Worm (Caenorhabditis elegans): ENCODE measurements around the gene rmd-3.

Gene rmd-3

ce11 chrII:11333846-11334638 is 5.4 kb downstream of the rmd-3 start:
- no peak for TF ChIP-seq cog-1 (tag; optimal IDR thresholded peaks at IDR 0.05)
- TF ChIP-seq med-1 (GFP tag; optimal IDR thresholded peaks at IDR 0.05; ENCODE audit: insufficient read depth) = no peak

DNA sequence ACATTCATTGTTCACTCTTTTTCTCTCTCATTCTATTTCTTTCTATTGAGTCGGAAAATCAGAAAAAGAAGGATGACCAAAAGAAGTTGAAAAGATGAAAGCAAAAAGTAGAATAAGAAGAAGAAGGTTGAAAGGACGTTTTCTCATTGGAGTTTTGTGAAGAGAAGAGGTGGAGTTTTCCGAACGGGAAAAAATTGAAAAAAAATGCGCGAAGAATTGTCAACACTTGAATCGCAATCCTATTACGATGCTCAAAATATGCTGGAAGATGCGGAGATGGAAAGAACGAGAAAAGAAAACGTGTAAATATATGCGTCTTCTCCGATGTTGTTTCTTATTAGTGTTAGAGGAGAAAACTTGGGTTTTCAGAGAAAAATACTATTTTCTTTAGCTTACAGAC is 6.0 kb downstream of the rmd-3 start:
- TF ChIP-seq ztf-23 (GFP tag; IDR thresholded peaks at IDR 0.05) = no peak
- no peak for TF ChIP-seq klf-2 (GFP tag; conservative IDR thresholded peaks at IDR 0.05)
- TF ChIP-seq med-1 (GFP tag; optimal IDR thresholded peaks at IDR 0.05; ENCODE audit: insufficient read depth) = no peak
- no peak for TF ChIP-seq ztf-29 (GFP tag; IDR thresholded peaks at IDR 0.05)
- TF ChIP-seq cog-1 (tag; optimal IDR thresholded peaks at IDR 0.05) = no peak

DNA sequence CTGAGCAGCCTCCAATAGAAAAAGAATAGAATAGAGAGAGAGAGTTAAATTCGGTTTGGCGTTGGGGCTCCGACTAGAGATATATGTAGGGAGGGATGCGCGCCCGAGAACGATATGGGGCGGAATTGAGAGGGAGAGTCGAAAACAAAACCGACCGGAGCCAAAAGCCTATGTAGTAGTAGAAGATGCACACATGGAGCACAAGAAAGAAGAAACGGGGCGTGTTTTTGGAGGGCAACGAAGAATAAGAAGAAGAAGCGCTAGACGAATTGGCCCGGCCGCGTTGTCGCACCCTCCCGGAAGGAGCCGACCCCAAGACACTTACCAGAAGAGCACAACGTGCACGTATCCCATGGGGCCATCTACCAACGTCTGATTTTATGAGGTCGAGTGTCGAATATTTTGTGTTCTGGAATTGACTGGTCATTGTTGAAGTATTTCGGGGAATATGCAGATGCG is 10.4 kb downstream of the rmd-3 start, which contains the start of gene tag-180:
TSS of gene tag-180 (minus strand) at position 409 of the 459 bp plus-strand sequence.
- TF ChIP-seq flt-1 (GFP tag; IDR thresholded peaks at IDR 0.05) = no peak
- no peak for TF ChIP-seq klf-2 (GFP tag; conservative IDR thresholded peaks at IDR 0.05)
- no peak for TF ChIP-seq T22C8.4 (GFP tag; IDR thresholded peaks at IDR 0.05)
- TF ChIP-seq ztf-29 (GFP tag; IDR thresholded peaks at IDR 0.05) = no peak
- no peak for TF ChIP-seq ztf-23 (GFP tag; IDR thresholded peaks at IDR 0.05)
- no peak for TF ChIP-seq cog-1 (tag; optimal IDR thresholded peaks at IDR 0.05)
- no peak for TF ChIP-seq tab-1 (GFP tag; IDR thresholded peaks at IDR 0.05)
- TF ChIP-seq ref-1 (GFP tag; conservative IDR thresholded peaks at IDR 0.05) = no peak
- TF ChIP-seq med-1 (GFP tag; optimal IDR thresholded peaks at IDR 0.05; ENCODE audit: insufficient read depth) = no peak

- TF ChIP-seq ztf-29 (GFP tag; IDR thresholded peaks at IDR 0.05) (no peak), ref-1 (GFP tag; conservative IDR thresholded peaks at IDR 0.05) (no peak), med-1 (GFP tag; optimal IDR thresholded peaks at IDR 0.05; ENCODE audit: insufficient read depth) (no peak), T22C8.4 (GFP tag; IDR thresholded peaks at IDR 0.05) (no peak), klf-2 (GFP tag; conservative IDR thresholded peaks at IDR 0.05) (no peak), flt-1 (GFP tag; IDR thresholded peaks at IDR 0.05) (no peak)
Observed at ce11 chrII:11319591-11319990, 19.8 kb downstream of the rmd-3 start, which contains the start of gene nlp-51. Gene nlp-51, minus strand, starts transcription at chrII:11319691.

DNA sequence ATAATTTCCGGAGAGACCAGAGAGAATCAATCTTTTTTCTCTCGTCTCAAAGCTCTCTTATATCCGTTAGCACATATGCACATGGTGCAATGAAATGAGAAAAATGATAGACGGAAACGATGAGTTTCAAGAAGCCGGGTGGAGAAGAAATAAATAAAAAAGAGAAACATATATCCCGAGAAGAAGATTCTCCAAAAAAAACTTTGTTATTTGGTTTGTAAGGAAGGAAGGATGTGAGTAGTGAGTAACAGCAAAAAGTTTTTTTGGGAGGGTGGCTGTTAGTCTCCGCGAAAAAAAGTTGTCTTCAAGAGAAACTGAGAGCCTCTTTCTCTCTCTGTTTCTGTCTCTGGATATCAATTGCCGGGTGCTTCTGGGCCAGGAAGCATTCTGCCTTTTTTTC is 22.7 kb downstream of the rmd-3 start:
- TF ChIP-seq ztf-29 (GFP tag; IDR thresholded peaks at IDR 0.05) (no peak), T22C8.4 (GFP tag; IDR thresholded peaks at IDR 0.05) (no peak), klf-2 (GFP tag; conservative IDR thresholded peaks at IDR 0.05) (no peak), tab-1 (GFP tag; IDR thresholded peaks at IDR 0.05) (no peak), ztf-23 (GFP tag; IDR thresholded peaks at IDR 0.05) (no peak), ref-1 (GFP tag; conservative IDR thresholded peaks at IDR 0.05) (no peak), cog-1 (tag; optimal IDR thresholded peaks at IDR 0.05) (no peak), med-1 (GFP tag; optimal IDR thresholded peaks at IDR 0.05; ENCODE audit: insufficient read depth) (no peak), flt-1 (GFP tag; IDR thresholded peaks at IDR 0.05) (no peak)

ce11 chrII:11314165-11314564 is 25.2 kb downstream of the rmd-3 start, which contains the start of gene T24F1.4:
Gene T24F1.4, minus strand, starts transcription at chrII:11314265.
- TF ChIP-seq T22C8.4 (GFP tag; IDR thresholded peaks at IDR 0.05) = no peak
- TF ChIP-seq ref-1 (GFP tag; conservative IDR thresholded peaks at IDR 0.05) = no peak
- no peak for TF ChIP-seq klf-2 (GFP tag; conservative IDR thresholded peaks at IDR 0.05)
- no peak for TF ChIP-seq ztf-29 (GFP tag; IDR thresholded peaks at IDR 0.05)
- TF ChIP-seq ztf-23 (GFP tag; IDR thresholded peaks at IDR 0.05) = no peak
- no peak for TF ChIP-seq tab-1 (GFP tag; IDR thresholded peaks at IDR 0.05)
- no peak for TF ChIP-seq med-1 (GFP tag; optimal IDR thresholded peaks at IDR 0.05; ENCODE audit: insufficient read depth)
- no peak for TF ChIP-seq cog-1 (tag; optimal IDR thresholded peaks at IDR 0.05)

ce11 chrII:11312223-11312622 is 27.2 kb downstream of the rmd-3 start, which contains the start of gene T24F1.7:
Gene T24F1.7, plus strand, starts transcription at chrII:11312523.
- 0 out of 2 replicates have a peak, but pooled peaks have one; percentile 13 for TF ChIP-seq tab-1 (GFP tag; IDR thresholded peaks at IDR 0.05)
- TF ChIP-seq med-1 (GFP tag; optimal IDR thresholded peaks at IDR 0.05; ENCODE audit: insufficient read depth) = no peak

DNA sequence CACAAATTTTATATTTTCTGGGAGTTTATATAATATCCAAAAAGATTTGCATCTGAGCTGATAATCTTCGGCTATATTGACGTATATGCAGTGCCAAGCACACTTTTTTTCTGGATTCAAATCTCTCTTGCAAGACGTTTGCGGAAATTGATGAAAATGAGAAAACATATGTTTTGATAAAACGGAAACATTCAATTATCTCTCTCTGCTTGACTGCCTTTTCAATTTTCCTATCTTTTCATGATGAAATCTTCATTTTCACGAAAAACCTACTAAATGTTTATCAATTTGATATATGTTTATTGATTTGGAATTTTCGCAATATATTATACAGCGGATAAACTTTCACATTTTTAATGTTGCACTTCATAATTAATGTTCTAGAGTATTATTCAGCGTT is 31.5 kb downstream of the rmd-3 start:
- TF ChIP-seq med-1 (GFP tag; optimal IDR thresholded peaks at IDR 0.05; ENCODE audit: insufficient read depth) (no peak), ref-1 (GFP tag; conservative IDR thresholded peaks at IDR 0.05) (no peak), ztf-29 (GFP tag; IDR thresholded peaks at IDR 0.05) (no peak), tab-1 (GFP tag; IDR thresholded peaks at IDR 0.05) (no peak)

ce11 chrII:11307332-11307731 is 32.1 kb downstream of the rmd-3 start:
- TF ChIP-seq ztf-29 (GFP tag; IDR thresholded peaks at IDR 0.05) = no peak
- no peak for TF ChIP-seq cog-1 (tag; optimal IDR thresholded peaks at IDR 0.05)
- TF ChIP-seq ref-1 (GFP tag; conservative IDR thresholded peaks at IDR 0.05) = no peak
- TF ChIP-seq tab-1 (GFP tag; IDR thresholded peaks at IDR 0.05) = no peak
- no peak for TF ChIP-seq ztf-23 (GFP tag; IDR thresholded peaks at IDR 0.05)

DNA sequence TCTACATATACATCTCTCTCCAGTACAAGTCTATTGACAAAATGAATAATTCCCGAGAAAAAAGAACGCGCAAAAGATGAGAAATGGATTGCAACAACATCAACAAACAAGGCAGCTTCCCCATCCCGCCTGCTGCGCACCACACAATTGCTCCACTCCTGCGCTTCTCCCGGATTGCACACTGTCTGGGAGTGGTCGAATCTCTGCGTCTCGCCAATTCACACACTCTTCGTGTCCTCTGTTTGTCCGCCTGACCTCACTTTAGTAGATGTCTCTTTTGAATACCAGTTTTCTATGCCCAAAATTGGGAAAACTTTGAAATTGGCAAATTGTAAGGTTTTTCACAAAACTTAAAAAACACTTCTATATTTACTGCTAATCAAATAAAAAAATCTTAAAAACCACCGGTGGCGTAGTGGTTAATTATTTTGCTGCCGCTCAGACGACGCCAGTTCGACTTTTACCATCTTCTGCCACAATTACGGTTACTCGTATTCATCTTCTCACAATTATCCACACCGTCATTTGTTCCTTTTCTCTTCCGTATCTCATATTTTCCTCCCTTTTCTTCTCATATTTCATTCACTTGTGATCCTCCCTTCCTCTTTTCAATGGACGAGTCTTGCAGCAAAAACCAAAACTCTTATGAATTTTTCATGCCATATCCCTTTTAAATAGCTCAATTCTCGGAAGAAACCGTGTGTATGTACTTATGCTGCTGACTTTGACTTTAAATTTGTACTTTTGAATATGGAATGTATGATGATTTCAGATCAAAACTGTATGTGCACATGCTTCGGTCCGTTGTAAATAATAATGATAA is 33.6 kb downstream of the rmd-3 start, which contains the start of gene rsf-1:
TSS of gene rsf-1 (plus strand) at position 773 of the 823 bp plus-strand sequence.
- peak; percentile 44 for TF ChIP-seq cog-1 (tag; optimal IDR thresholded peaks at IDR 0.05)
- no peak for TF ChIP-seq klf-2 (GFP tag; conservative IDR thresholded peaks at IDR 0.05)

All from whole organism, midembryonic.